Fruit fly (Drosophila melanogaster) Kc167 (cell line): ENCODE results near the gene ssp3.

Experiments used
- Sin3A ChIP-seq: fragments of >200 bp; optimal IDR thresholded peaks from 2 replicates; lab custom pipeline; 2018; ENCODE audit warnings: missing external identifiers
- h ChIP-seq: fragments of >200 bp; optimal IDR thresholded peaks from 3 replicates; lab custom pipeline; 2018; ENCODE audit warnings: missing external identifiers
- insv ChIP-seq: fragments of >200 bp; optimal IDR thresholded peaks from 3 replicates; lab custom pipeline; 2018; ENCODE audit warnings: missing external identifiers
- psq ChIP-seq: fragments of >200 bp; optimal IDR thresholded peaks from 2 replicates; lab custom pipeline; 2017; ENCODE audit warnings: missing external identifiers
- ttk ChIP-seq: sonication (Bioruptor generic); optimal IDR thresholded peaks from 2 replicates; lab custom pipeline; 2017; ENCODE audit warnings: missing external identifiers

dm6 chr2L:18896818-18897578 is 46.8 kb downstream of the ssp3 start:
- TF ChIP-seq psq, result no peak
- no peak for TF ChIP-seq h (lab: Kevin White, UChicago)
- no peak for TF ChIP-seq insv
- no peak for TF ChIP-seq Sin3A (lab: Kevin White, UChicago)
- TF ChIP-seq ttk (lab: Kevin White, UChicago), result no peak
